Fruit fly (Drosophila melanogaster): ENCODE results near the gene rdo.

- TF ChIP-seq psq (GFP tag; optimal IDR thresholded peaks at IDR 0.05) (no peak), woc (GFP tag; optimal IDR thresholded peaks at IDR 0.05) (no peak), HLH106 (tag; optimal IDR thresholded peaks at IDR 0.05) (no peak), Vsx2 (GFP tag; optimal IDR thresholded peaks at IDR 0.05; ENCODE audit: partially characterized antibody) (no peak), Myc (optimal IDR thresholded peaks at IDR 0.05) (no peak), Hnf4 (GFP tag; optimal IDR thresholded peaks at IDR 0.05) (no peak)
Observed at dm6 chr2L:18012168-18012567, at the start of gene rdo.
